Fruit fly (Drosophila melanogaster): ENCODE data around the gene pie.
A peak's percentile ranks its signal among the peaks of the same experiment; 100 is the strongest.

The pie gene

DNA sequence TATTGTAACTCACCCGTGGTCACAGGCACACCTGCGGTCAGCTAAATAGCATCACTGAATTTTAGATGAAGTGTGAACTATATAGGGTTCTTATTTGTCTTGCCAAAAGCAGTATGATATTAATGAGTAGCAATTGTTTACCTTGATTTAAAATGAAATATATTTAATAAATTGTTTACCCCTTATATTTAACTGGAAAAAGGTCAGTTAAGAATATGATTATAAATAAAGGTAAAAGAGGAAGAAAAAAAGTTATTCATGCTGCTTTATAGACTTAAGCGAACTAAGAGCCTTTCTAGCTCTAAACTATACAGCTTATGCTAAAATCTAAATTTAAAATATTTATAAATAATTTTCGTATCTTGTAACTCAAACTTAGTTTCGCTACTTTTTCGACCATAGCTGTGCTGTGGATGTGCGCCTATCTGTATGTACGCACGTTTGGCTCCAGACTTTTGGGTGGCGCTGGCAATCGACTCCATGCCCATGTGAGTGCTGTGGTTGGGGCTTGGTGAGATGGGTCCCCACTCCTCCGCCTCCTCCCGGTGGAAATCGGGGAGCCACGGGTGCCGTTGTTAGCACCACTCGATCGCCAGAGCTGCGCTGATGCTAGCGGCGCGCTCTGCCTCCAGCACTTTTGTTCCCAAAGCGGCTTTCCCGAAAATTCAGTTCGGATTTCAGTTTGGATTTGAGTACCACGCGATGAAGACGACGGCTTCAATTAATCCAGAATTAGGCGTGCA lies 19.6 kb upstream of the pie start, which contains the start of gene loh (continued):
- TF ChIP-seq sens (GFP tag) (peak; percentile 75), gcm2 (GFP tag; optimal IDR thresholded peaks at IDR 0.05) (no peak), CG16815 (GFP tag; optimal IDR thresholded peaks at IDR 0.05) (peak; percentile 30), CG1603 (tag; optimal IDR thresholded peaks at IDR 0.05) (peak; percentile 18), Gsc (GFP tag; IDR thresholded peaks at IDR 0.05) (no peak), Drgx (GFP tag; IDR thresholded peaks at IDR 0.05) (no peak), CG15601 (tag; optimal IDR thresholded peaks at IDR 0.05) (peak; percentile 56), crol (GFP tag; IDR thresholded peaks at IDR 0.05) (peak; percentile 77; the same call in 1 of the 2 replicates), D (optimal IDR thresholded peaks at IDR 0.05) (no peak), D (GFP tag; optimal IDR thresholded peaks at IDR 0.05) (peak; percentile 74), CG11504 (tag; optimal IDR thresholded peaks at IDR 0.05) (no peak), CG14441 (GFP tag; IDR thresholded peaks at IDR 0.05) (no peak), Max (GFP tag; optimal IDR thresholded peaks at IDR 0.05) (peak; percentile 45), CG7372 (GFP tag; IDR thresholded peaks at IDR 0.05) (no peak), corto (GFP tag; optimal IDR thresholded peaks at IDR 0.05) (no peak), CG3065 (GFP tag; optimal IDR thresholded peaks at IDR 0.05) (no peak), pros (GFP tag; optimal IDR thresholded peaks at IDR 0.05) (no peak), exex (tag; optimal IDR thresholded peaks at IDR 0.05) (no peak), Doc3 (GFP tag; IDR thresholded peaks at IDR 0.05; ENCODE audit: partially characterized antibody) (no peak), CHES-1-like (GFP tag; optimal IDR thresholded peaks at IDR 0.05) (no peak), CG9817 (tag; optimal IDR thresholded peaks at IDR 0.05) (no peak), Tbp (GFP tag; optimal IDR thresholded peaks at IDR 0.05) (no peak), fu2 (GFP tag; optimal IDR thresholded peaks at IDR 0.05) (no peak), CG12155 (GFP tag; optimal IDR thresholded peaks at IDR 0.05) (no peak), mld (GFP tag; IDR thresholded peaks at IDR 0.05; ENCODE audit: partially characterized antibody) (no peak), wor (GFP tag; IDR thresholded peaks at IDR 0.05) (no peak), zen2 (GFP tag; IDR thresholded peaks at IDR 0.05; ENCODE audit: partially characterized antibody) (no peak), CG6689 (GFP tag; IDR thresholded peaks at IDR 0.05) (peak; percentile 55), danr (GFP tag; IDR thresholded peaks at IDR 0.05) (peak; percentile 36; the same call in 1 of the 2 replicates), ac (GFP tag; optimal IDR thresholded peaks at IDR 0.05) (no peak), gce (GFP tag; IDR thresholded peaks at IDR 0.05) (no peak), Hr78 (GFP tag; optimal IDR thresholded peaks at IDR 0.05) (no peak), Dad (GFP tag; optimal IDR thresholded peaks at IDR 0.05) (no peak), hb (GFP tag; IDR thresholded peaks at IDR 0.05; ENCODE audit: partially characterized antibody) (no peak), nerfin-2 (GFP tag; IDR thresholded peaks at IDR 0.05; ENCODE audit: partially characterized antibody) (no peak), Dfd (GFP tag; optimal IDR thresholded peaks at IDR 0.05) (no peak), pfk (GFP tag; optimal IDR thresholded peaks at IDR 0.05) (no peak), CG7839 (tag; optimal IDR thresholded peaks at IDR 0.05) (no peak), CG10565 (GFP tag; optimal IDR thresholded peaks at IDR 0.05) (no peak), tio (GFP tag; optimal IDR thresholded peaks at IDR 0.05) (peak; percentile 55), CG10959 (GFP tag; IDR thresholded peaks at IDR 0.05) (no peak), Hmr (GFP tag; optimal IDR thresholded peaks at IDR 0.05) (no peak), lmd (GFP tag; IDR thresholded peaks at IDR 0.05) (no peak), wdn (GFP tag; IDR thresholded peaks at IDR 0.05) (no peak), Elba2 (GFP tag; optimal IDR thresholded peaks at IDR 0.05) (no peak), sug (tag; optimal IDR thresholded peaks at IDR 0.05) (peak; percentile 48), CG4854 (GFP tag; optimal IDR thresholded peaks at IDR 0.05) (no peak), CG14710 (tag; optimal IDR thresholded peaks at IDR 0.05) (peak; percentile 75), jing (GFP tag; optimal IDR thresholded peaks at IDR 0.05) (no peak), run (tag; optimal IDR thresholded peaks at IDR 0.05) (no peak)
